Worm (Caenorhabditis elegans) whole organism, late embryonic: ENCODE data around the gene Y54G2A.37.

Experiments
- ceh-9 ChIP-seq: sonication (generic microtip); optimal IDR thresholded peaks from 2 replicates; lab custom pipeline; 2016; ENCODE audit warnings: mild to moderate bottlenecking, missing genetic modification characterization, inconsistent platforms, missing compliant biosample characterization
- che-1 ChIP-seq: sonication (generic microtip); optimal IDR thresholded peaks from 2 replicates; lab custom pipeline; 2016; ENCODE audit warnings: mild to moderate bottlenecking, missing genetic modification characterization, missing compliant biosample characterization
- elt-2 ChIP-seq: sonication (generic microtip); optimal IDR thresholded peaks from 2 replicates; lab custom pipeline; 2016; ENCODE audit warnings: missing genetic modification reagents, missing genetic modification characterization, missing compliant biosample characterization
- eyg-1 ChIP-seq: sonication (generic microtip); optimal IDR thresholded peaks from 2 replicates; lab custom pipeline; 2016; ENCODE audit warnings: missing genotype, missing genetic modification characterization, missing compliant biosample characterization
- fkh-10 ChIP-seq: fragments of 150-350 bp; optimal IDR thresholded peaks from 2 replicates; lab custom pipeline; 2014; ENCODE audit warnings: missing biosample characterization, missing genetic modification reagents, missing genetic modification characterization
- lin-11 ChIP-seq: fragments of 200-800 bp; sonication (Bioruptor generic); optimal IDR thresholded peaks from 2 replicates; lab custom pipeline; 2018; ENCODE audit warnings: mild to moderate bottlenecking, missing genetic modification characterization, missing compliant biosample characterization
- nhr-11 ChIP-seq: fragments of 150-350 bp; optimal IDR thresholded peaks from 2 replicates; lab custom pipeline; 2014; ENCODE audit warnings: missing biosample characterization, missing genetic modification characterization
- pha-2 ChIP-seq: sonication (generic microtip); optimal IDR thresholded peaks from 2 replicates; lab custom pipeline; 2017; ENCODE audit warnings: mild to moderate bottlenecking, missing genetic modification characterization, missing compliant biosample characterization
- pha-4 ChIP-seq: fragments of 150-350 bp; optimal IDR thresholded peaks from 2 replicates; lab custom pipeline; 2018; ENCODE audit warnings: missing biosample characterization, missing genetic modification reagents, missing genetic modification characterization
- sdc-2 ChIP-seq: sonication (generic microtip); optimal IDR thresholded peaks from 2 replicates; lab custom pipeline; 2016; ENCODE audit warnings: missing genotype, missing genetic modification characterization, missing compliant biosample characterization
- sox-4 ChIP-seq: sonication (generic microtip); optimal IDR thresholded peaks from 2 replicates; lab custom pipeline; 2017; ENCODE audit warnings: mild to moderate bottlenecking, missing genetic modification characterization, inconsistent platforms, missing compliant biosample characterization
- ttx-3 ChIP-seq: sonication (generic microtip); optimal IDR thresholded peaks from 2 replicates; lab custom pipeline; 2016; ENCODE audit warnings: missing genetic modification reagents, missing genetic modification characterization, missing compliant biosample characterization

- TF ChIP-seq elt-2 (tag; lab: Kevin White, UChicago) (no peak), sox-4 (tag; lab: Kevin White, UChicago) (no peak), sdc-2 (tag; lab: Kevin White, UChicago) (no peak), ceh-9 (tag; lab: Kevin White, UChicago) (no peak), ttx-3 (tag; lab: Kevin White, UChicago) (no peak), eyg-1 (tag; lab: Kevin White, UChicago) (no peak), pha-2 (tag; lab: Kevin White, UChicago) (no peak), nhr-11 (tag; lab: Kevin White, UChicago) (no peak), che-1 (tag; lab: Kevin White, UChicago) (no peak), fkh-10 (GFP tag; lab: Kevin White, UChicago) (no peak), pha-4 (tag; lab: Kevin White, UChicago) (no peak), lin-11 (tag; lab: Kevin White, UChicago) (no peak)
Observed at ce11 chrIV:2799890-2800289, 20.6 kb upstream of the Y54G2A.37 start.
